Worm (Caenorhabditis elegans): Measurements from ENCODE around the gene R04D3.4.

R04D3.4 gene

ce11 chrX:13248265-13248664 is 40.4 kb downstream of the R04D3.4 start, which contains the start of gene K08H2.7 (continued):
- TF ChIP-seq fkh-3 (tag; optimal IDR thresholded peaks at IDR 0.05) (no peak), ceh-100 (GFP tag; IDR thresholded peaks at IDR 0.05) (no peak)

ce11 chrX:13247614-13248013 is 41.0 kb downstream of the R04D3.4 start:
- TF ChIP-seq cebp-1 (GFP tag; IDR thresholded peaks at IDR 0.05), result no peak
- TF ChIP-seq cebp-1 (tag; optimal IDR thresholded peaks at IDR 0.05), result peak; percentile 0
- TF ChIP-seq nhr-80 (tag; optimal IDR thresholded peaks at IDR 0.05), result peak; percentile 77
- TF ChIP-seq nhr-179 (tag; optimal IDR thresholded peaks at IDR 0.05), result no peak

- TF ChIP-seq F39B2.1 (GFP tag; IDR thresholded peaks at IDR 0.05) (no peak), rcor-1 (GFP tag; IDR thresholded peaks at IDR 0.05) (no peak), attf-5 (GFP tag; optimal IDR thresholded peaks at IDR 0.05) (no peak), sptf-2 (GFP tag; optimal IDR thresholded peaks at IDR 0.05) (no peak), somi-1 (GFP tag; optimal IDR thresholded peaks at IDR 0.05) (no peak), ztf-22 (GFP tag; optimal IDR thresholded peaks at IDR 0.05) (no peak), lin-40 (tag; optimal IDR thresholded peaks at IDR 0.05) (no peak), ztf-28 (GFP tag; IDR thresholded peaks at IDR 0.05) (no peak), hlh-12 (tag; optimal IDR thresholded peaks at IDR 0.05) (no peak), hmg-20 (GFP tag; IDR thresholded peaks at IDR 0.05) (no peak)
Measured at ce11 chrX:13246668-13247358, 41.8 kb downstream of the R04D3.4 start.

- TF ChIP-seq egl-44 (GFP tag; IDR thresholded peaks at IDR 0.05), result no peak
- no peak for TF ChIP-seq F33H1.4 (GFP tag; IDR thresholded peaks at IDR 0.05)
- no peak for TF ChIP-seq bed-2 (GFP tag; IDR thresholded peaks at IDR 0.05)
- TF ChIP-seq F23B12.7 (tag; optimal IDR thresholded peaks at IDR 0.05; ENCODE audit: insufficient read depth), result no peak
- TF ChIP-seq lin-54 (GFP tag; optimal IDR thresholded peaks at IDR 0.05), result no peak
- TF ChIP-seq F52B5.7 (tag; optimal IDR thresholded peaks at IDR 0.05), result no peak
Measured at ce11 chrX:13245090-13245489, 43.5 kb downstream of the R04D3.4 start, which contains the start of gene hpl-1. Gene hpl-1, plus strand, starts transcription at chrX:13245390.

- no peak for TF ChIP-seq ztf-25 (GFP tag; IDR thresholded peaks at IDR 0.05)
- no peak for TF ChIP-seq snpc-4 (GFP tag; optimal IDR thresholded peaks at IDR 0.05)
- no peak for TF ChIP-seq snpc-4 (tag; optimal IDR thresholded peaks at IDR 0.05)
- TF ChIP-seq lsl-1 (GFP tag; optimal IDR thresholded peaks at IDR 0.05), result no peak
- TF ChIP-seq Y95B8A.8 (GFP tag; IDR thresholded peaks at IDR 0.05), result no peak
- no peak for TF ChIP-seq hlh-26 (GFP tag; conservative IDR thresholded peaks at IDR 0.05)
- no peak for TF ChIP-seq nhr-90 (tag; optimal IDR thresholded peaks at IDR 0.05)
- TF ChIP-seq ceh-40 (GFP tag; IDR thresholded peaks at IDR 0.05), result no peak
- no peak for TF ChIP-seq nfya-2 (GFP tag; IDR thresholded peaks at IDR 0.05)
- TF ChIP-seq repo-1 (tag; optimal IDR thresholded peaks at IDR 0.05), result no peak
Measured at ce11 chrX:13242231-13242630, 46.4 kb downstream of the R04D3.4 start, which contains the start of gene K08H2.5. Gene K08H2.5, minus strand, starts transcription at chrX:13242331.
